Fruit fly (Drosophila melanogaster) whole organism, embryonic: ENCODE measurements around the gene Takl1.
A peak's percentile ranks its signal among the peaks of the same experiment; 100 is the strongest.

Experiments
- Adf1 ChIP-seq: fragments of 200-800 bp; sonication (Bioruptor generic); IDR thresholded peaks from 2 replicates; pipeline ENCODE4 v1.3.6; 2022; ENCODE audit warnings: missing biosample characterization, missing genetic modification characterization
- Atf3 ChIP-seq: fragments of 200-800 bp; sonication (Bioruptor generic); optimal IDR thresholded peaks from 3 replicates; lab custom pipeline; 2016; ENCODE audit warnings: missing biosample characterization, missing genetic modification characterization
- Blimp-1 ChIP-seq: fragments of 200-800 bp; sonication (Bioruptor generic); optimal IDR thresholded peaks from 3 replicates; lab custom pipeline; 2018; ENCODE audit warnings: missing biosample characterization, missing genetic modification characterization, mild to moderate bottlenecking, moderate library complexity, missing genetic modification reagents
- CG10543 ChIP-seq: fragments of 200-800 bp; sonication (Bioruptor generic); optimal IDR thresholded peaks from 3 replicates; lab custom pipeline; 2017; ENCODE audit warnings: missing biosample characterization, mild to moderate bottlenecking, missing genetic modification characterization, moderate library complexity
- CG14667 ChIP-seq: fragments of 200-800 bp; sonication (Bioruptor generic); IDR thresholded peaks from 2 replicates; pipeline ENCODE4 v1.3.6; 2022; ENCODE audit warnings: missing biosample characterization, missing genetic modification characterization
- CG14710 ChIP-seq: fragments of 200-800 bp; sonication (Bioruptor generic); optimal IDR thresholded peaks from 3 replicates; lab custom pipeline; 2019; ENCODE audit warnings: missing biosample characterization, mild to moderate bottlenecking, missing genetic modification characterization, moderate library complexity
- CG1603 ChIP-seq: fragments of 200-800 bp; sonication (Bioruptor generic); optimal IDR thresholded peaks from 2 replicates; lab custom pipeline; 2019; ENCODE audit warnings: missing biosample characterization, mild to moderate bottlenecking, missing genetic modification characterization, moderate library complexity
- CG16779 ChIP-seq: fragments of 200-800 bp; sonication (Bioruptor generic); IDR thresholded peaks from 2 replicates; pipeline ENCODE4 v1.3.6; 2022; ENCODE audit warnings: missing biosample characterization, missing genetic modification characterization
- CG18262 ChIP-seq: fragments of 200-800 bp; optimal IDR thresholded peaks from 3 replicates; lab custom pipeline; 2019; ENCODE audit warnings: missing biosample characterization, mild to moderate bottlenecking, missing genetic modification characterization, moderate library complexity
- CG2129 ChIP-seq: fragments of 200-800 bp; sonication (Bioruptor generic); IDR thresholded peaks from 2 replicates; pipeline ENCODE4 v1.3.6; 2022; ENCODE audit warnings: missing biosample characterization, missing genetic modification characterization; ENCODE audit not compliant: partially characterized antibody
- CG2678 ChIP-seq: fragments of 200-800 bp; sonication (Bioruptor generic); optimal IDR thresholded peaks from 3 replicates; lab custom pipeline; 2019; ENCODE audit warnings: missing biosample characterization, mild to moderate bottlenecking, missing genetic modification characterization, moderate library complexity
- CG32772 ChIP-seq: fragments of 200-800 bp; sonication (Bioruptor generic); IDR thresholded peaks from 2 replicates; pipeline ENCODE4 v1.3.6; 2022; ENCODE audit warnings: missing biosample characterization, missing genetic modification characterization
- CG3281 ChIP-seq: fragments of 200-800 bp; sonication (Bioruptor generic); optimal IDR thresholded peaks from 3 replicates; lab custom pipeline; 2017; ENCODE audit warnings: missing biosample characterization, mild to moderate bottlenecking, missing genetic modification characterization
- CG7745 ChIP-seq: fragments of 200-800 bp; sonication (Bioruptor generic); optimal IDR thresholded peaks from 2 replicates; lab custom pipeline; 2018; ENCODE audit warnings: missing biosample characterization, mild to moderate bottlenecking, missing genetic modification characterization, moderate library complexity
- Deaf1 ChIP-seq: fragments of 200-800 bp; optimal IDR thresholded peaks from 3 replicates; lab custom pipeline; 2019; ENCODE audit warnings: missing biosample characterization, mild to moderate bottlenecking, missing genetic modification characterization, moderate library complexity
- Fer2 ChIP-seq: fragments of 200-800 bp; sonication (Bioruptor generic); optimal IDR thresholded peaks from 2 replicates; lab custom pipeline; 2018; ENCODE audit warnings: missing biosample characterization, mild to moderate bottlenecking, missing genetic modification characterization, moderate library complexity
- HLH54F ChIP-seq: fragments of 200-800 bp; sonication (Bioruptor generic); optimal IDR thresholded peaks from 3 replicates; lab custom pipeline; 2016; ENCODE audit warnings: missing biosample characterization, missing genetic modification characterization
- HLHmδ ChIP-seq: fragments of 200-800 bp; sonication (Bioruptor generic); optimal IDR thresholded peaks from 2 replicates; lab custom pipeline; 2018; ENCODE audit warnings: missing biosample characterization, mild to moderate bottlenecking, missing genetic modification characterization, moderate library complexity
- NK7.1 ChIP-seq: fragments of 200-800 bp; sonication (Bioruptor generic); optimal IDR thresholded peaks from 3 replicates; lab custom pipeline; 2016; ENCODE audit warnings: missing biosample characterization, missing genetic modification characterization
- Oli ChIP-seq: fragments of 200-800 bp; sonication (Bioruptor generic); optimal IDR thresholded peaks from 2 replicates; lab custom pipeline; 2018; ENCODE audit warnings: missing biosample characterization, mild to moderate bottlenecking, missing genetic modification characterization, moderate library complexity
- Scr ChIP-seq: fragments of 200-800 bp; sonication (Bioruptor generic); IDR thresholded peaks from 2 replicates; pipeline ENCODE4 v1.3.6; 2022; ENCODE audit warnings: missing biosample characterization, missing genetic modification characterization; ENCODE audit not compliant: partially characterized antibody
- Trl ChIP-seq, 3 experiments: fragments of >200 bp in 2 of 3; fragments of 200-800 bp in 1 of 3; sonication (Bioruptor generic) in 1 of 3; optimal IDR thresholded peaks; 2 replicates in 1 of 3; 3 replicates in 2 of 3; lab custom pipeline; 2016 to 2017; ENCODE audit warnings: missing biosample characterization in 1 of 3, missing genetic modification characterization in 1 of 3
- abd-A ChIP-seq: fragments of 200-800 bp; sonication (Bioruptor generic); optimal IDR thresholded peaks from 3 replicates; lab custom pipeline; 2019; ENCODE audit warnings: missing biosample characterization, mild to moderate bottlenecking, missing genetic modification characterization, moderate library complexity
- az2 ChIP-seq: fragments of 200-800 bp; sonication (Bioruptor generic); optimal IDR thresholded peaks from 3 replicates; lab custom pipeline; 2016; ENCODE audit warnings: missing biosample characterization, missing genetic modification characterization
- bsh ChIP-seq, 2 experiments: fragments of 200-800 bp; sonication (Bioruptor generic); optimal IDR thresholded peaks; 2 replicates each; lab custom pipeline; 2017 to 2018; ENCODE audit warnings: mild to moderate bottlenecking in 2 of 2, missing biosample characterization in 2 of 2, missing genetic modification characterization in 2 of 2, moderate library complexity in 1 of 2
- danr ChIP-seq: fragments of 200-800 bp; sonication (Bioruptor generic); IDR thresholded peaks from 2 replicates; pipeline ENCODE4 v1.3.6; 2022; ENCODE audit warnings: missing biosample characterization, missing genetic modification characterization
- ems ChIP-seq: fragments of 200-800 bp; sonication (Bioruptor generic); optimal IDR thresholded peaks from 3 replicates; lab custom pipeline; 2016; ENCODE audit warnings: missing biosample characterization, missing genetic modification characterization
- esg ChIP-seq: fragments of 200-800 bp; sonication (Bioruptor generic); conservative IDR thresholded peaks from 2 replicates; pipeline ENCODE4 v1.3.6; 2022; ENCODE audit warnings: missing biosample characterization, missing genetic modification characterization
- ken ChIP-seq: fragments of 200-800 bp; sonication (Bioruptor generic); IDR thresholded peaks from 3 replicates; pipeline ENCODE4 v1.3.6; 2022; ENCODE audit warnings: missing biosample characterization, missing genetic modification characterization
- nmo ChIP-seq: fragments of 200-800 bp; sonication (Bioruptor generic); optimal IDR thresholded peaks from 2 replicates; lab custom pipeline; 2018; ENCODE audit warnings: missing biosample characterization, mild to moderate bottlenecking, missing genetic modification characterization, moderate library complexity
- otp ChIP-seq: fragments of 200-800 bp; sonication (Bioruptor generic); IDR thresholded peaks from 3 replicates; pipeline ENCODE4, ENCODE4 v1.3.6; 2022; ENCODE audit warnings: missing biosample characterization, missing genetic modification characterization
- pb ChIP-seq: fragments of 200-800 bp; sonication (Bioruptor generic); optimal IDR thresholded peaks from 3 replicates; lab custom pipeline; 2016; ENCODE audit warnings: missing biosample characterization, missing genetic modification characterization
- pros ChIP-seq: fragments of 200-800 bp; sonication (Bioruptor generic); optimal IDR thresholded peaks from 3 replicates; lab custom pipeline; 2019; ENCODE audit warnings: missing biosample characterization, mild to moderate bottlenecking, missing genetic modification characterization, moderate library complexity
- pum ChIP-seq: fragments of 200-800 bp; sonication (Bioruptor generic); optimal IDR thresholded peaks from 2 replicates; lab custom pipeline; 2016; ENCODE audit warnings: missing biosample characterization, missing genetic modification characterization
- scrt ChIP-seq: fragments of 200-800 bp; sonication (Bioruptor generic); optimal IDR thresholded peaks from 2 replicates; lab custom pipeline; 2018; ENCODE audit warnings: missing biosample characterization, mild to moderate bottlenecking, missing genetic modification characterization, moderate library complexity
- tgo ChIP-seq: fragments of 200-800 bp; sonication (Bioruptor generic); IDR thresholded peaks from 3 replicates; pipeline ENCODE4 v1.3.6; 2022; ENCODE audit warnings: missing biosample characterization, missing genetic modification characterization
- usp ChIP-seq: fragments of >200 bp; optimal IDR thresholded peaks from 2 replicates; lab custom pipeline; 2017; ENCODE audit warnings: missing biosample characterization, missing genetic modification characterization
- zen ChIP-seq: fragments of 200-800 bp; sonication (Bioruptor generic); optimal IDR thresholded peaks from 3 replicates; lab custom pipeline; 2018; ENCODE audit warnings: missing biosample characterization, mild to moderate bottlenecking, missing genetic modification characterization, moderate library complexity

Takl1 gene

DNA sequence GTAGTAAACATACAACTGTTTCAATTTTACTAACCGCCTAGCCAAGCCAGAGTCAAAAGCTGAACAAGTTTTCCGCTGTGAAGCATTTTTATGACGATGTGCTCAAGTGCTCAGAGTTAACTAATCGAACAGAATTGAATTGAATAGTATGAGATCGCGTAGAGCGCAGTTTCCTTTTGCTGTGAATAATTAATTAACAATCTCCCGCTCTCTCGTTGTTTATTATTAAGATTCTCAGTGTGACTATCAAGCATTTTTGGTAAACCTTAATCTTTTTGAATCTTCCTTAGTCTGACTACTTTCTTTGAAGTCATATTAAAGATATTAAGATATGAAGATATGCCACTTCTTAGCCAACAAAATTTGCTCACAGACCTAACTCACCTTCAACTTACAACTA, 27.2 kb downstream of the Takl1 start, which contains the start of gene CG31200:
TSS of gene CG31200 (minus strand) at position 101 of the 400 bp plus-strand sequence.
- TF ChIP-seq bsh (GFP tag; optimal IDR thresholded peaks at IDR 0.05; lab: Kevin White, UChicago) (no peak), Blimp-1 (GFP tag; lab: Kevin White, UChicago) (no peak), tgo (GFP tag; lab: Robert Waterston, UW) (no peak), az2 (no peak), CG18262 (tag; lab: Kevin White, UChicago) (no peak), otp (GFP tag; lab: Robert Waterston, UW) (no peak), Atf3 (GFP tag; lab: Kevin White, UChicago) (no peak), usp (GFP tag; lab: Kevin White, UChicago) (no peak), Scr (GFP tag; lab: Robert Waterston, UW) (no peak), ems (no peak), CG7745 (tag; lab: Kevin White, UChicago) (no peak), danr (no peak), HLH54F (GFP tag; lab: Kevin White, UChicago) (no peak), HLHmδ (no peak), Fer2 (tag; lab: Kevin White, UChicago) (no peak), CG10543 (no peak), zen (tag; lab: Kevin White, UChicago) (no peak), pum (no peak), CG14710 (tag; lab: Kevin White, UChicago) (no peak), pb (GFP tag; lab: Kevin White, UChicago) (no peak)

dm6 chr3R:20743769-20744168, 28.6 kb downstream of the Takl1 start, which contains the start of gene CG31199:
Gene CG31199 (minus strand): TSS chr3R:20743869.
- TF ChIP-seq ken (GFP tag; lab: Robert Waterston, UW) (no peak), CG14667 (GFP tag; lab: Robert Waterston, UW) (no peak), CG32772 (GFP tag; lab: Robert Waterston, UW) (no peak), pros (GFP tag; lab: Kevin White, UChicago) (no peak), CG2129 (no peak), esg (GFP tag; lab: Robert Waterston, UW) (no peak), nmo (no peak), CG1603 (tag; lab: Kevin White, UChicago) (no peak), CG3281 (GFP tag; lab: Kevin White, UChicago) (no peak), NK7.1 (no peak)

dm6 chr3R:20739971-20740370, 32.4 kb downstream of the Takl1 start, which contains the start of gene CG42322:
Gene CG42322 (plus strand): TSS chr3R:20740108.
- TF ChIP-seq Trl (optimal IDR thresholded peaks at IDR 0.05; lab: Kevin White, UChicago) (peak; percentile 34 to 60), Trl (GFP tag; optimal IDR thresholded peaks at IDR 0.05; lab: Kevin White, UChicago) (no peak), Oli (tag; lab: Kevin White, UChicago) (no peak), CG16779 (GFP tag; lab: Robert Waterston, UW) (peak; percentile 64), abd-A (peak; percentile 43), Adf1 (GFP tag; lab: Robert Waterston, UW) (peak; percentile 49; the same call in 1 of the 2 replicates), CG2678 (tag; lab: Kevin White, UChicago) (no peak), Deaf1 (tag; lab: Kevin White, UChicago) (peak; percentile 65), scrt (GFP tag; lab: Kevin White, UChicago) (peak; percentile 56)
